Worm (Caenorhabditis elegans): Measurements from ENCODE around the gene zipt-13.

Gene zipt-13

ce11 chrX:10236844-10237243, at the start of gene zipt-13:
zipt-13 (minus strand) TSS chrX:10236944.
- no peak for TF ChIP-seq unc-62 (GFP tag; optimal IDR thresholded peaks at IDR 0.05)

DNA sequence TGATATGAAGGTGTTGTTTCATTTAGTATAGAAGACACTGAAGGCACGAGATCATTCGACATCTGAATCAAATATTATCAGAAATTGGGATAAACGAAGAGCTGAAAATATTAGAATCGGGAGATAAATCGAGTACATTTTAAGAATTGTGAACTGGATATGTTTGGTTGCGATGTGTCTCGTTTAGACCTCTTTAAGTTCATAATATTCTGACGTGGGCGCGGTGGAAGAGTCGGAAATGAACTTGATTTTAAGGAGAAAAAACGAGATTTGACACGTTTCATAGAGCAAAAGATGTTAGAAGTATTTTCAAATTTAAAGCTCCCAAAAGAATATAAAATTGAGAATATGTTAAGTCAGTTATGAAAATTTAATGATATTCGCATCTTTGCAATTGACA, 48.9 kb upstream of the zipt-13 start, which contains the start of gene npr-6:
Gene npr-6, minus strand, starts transcription at position 101 of the 400 bp plus-strand sequence.
- TF ChIP-seq unc-62 (GFP tag; optimal IDR thresholded peaks at IDR 0.05), result no peak

DNA sequence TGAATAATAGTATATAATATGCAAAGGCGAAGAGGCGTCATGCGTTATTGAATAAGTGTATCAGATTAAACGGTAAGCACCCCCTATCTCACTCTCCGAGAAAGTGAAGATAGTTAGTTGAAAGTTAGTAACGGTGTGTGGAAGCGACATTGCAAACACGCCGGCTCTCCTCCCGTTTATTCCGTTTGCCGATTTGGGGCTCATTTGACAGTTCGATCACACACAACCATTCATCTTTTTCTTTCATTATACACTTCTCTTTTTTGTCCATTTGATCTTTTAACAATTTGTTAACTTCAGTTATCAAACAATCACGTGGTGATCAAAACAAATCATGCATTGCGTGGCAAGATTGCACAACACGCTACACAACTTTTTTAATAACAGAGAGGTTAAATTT, 42.6 kb upstream of the zipt-13 start, which contains the start of gene slc-9B.1:
Gene slc-9B.1, plus strand, starts transcription at position 301 of the 400 bp plus-strand sequence.
- TF ChIP-seq unc-62 (GFP tag; optimal IDR thresholded peaks at IDR 0.05), result no peak

- TF ChIP-seq unc-62 (GFP tag; optimal IDR thresholded peaks at IDR 0.05), result no peak
Measured at ce11 chrX:10277118-10277517, 40.4 kb upstream of the zipt-13 start.

DNA sequence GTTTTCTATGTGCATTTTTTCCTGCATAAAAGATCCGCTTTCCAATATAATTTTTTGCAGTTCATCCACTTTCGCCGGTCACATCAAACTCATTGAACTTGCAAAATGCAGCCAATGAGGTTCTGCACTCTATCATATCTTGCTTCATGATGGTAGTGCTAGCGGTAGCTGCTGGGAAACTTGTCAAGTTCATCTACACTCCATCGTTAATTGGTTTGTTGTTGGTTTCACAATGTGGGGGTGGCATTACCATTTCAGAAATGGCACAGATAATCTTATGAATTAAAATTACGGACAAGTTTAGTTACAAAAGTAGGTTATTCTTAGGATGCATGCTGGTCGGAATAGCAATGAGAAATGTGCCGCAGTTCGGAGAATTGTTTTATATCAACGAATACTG, 37.7 kb upstream of the zipt-13 start:
- TF ChIP-seq unc-62 (GFP tag; optimal IDR thresholded peaks at IDR 0.05), result no peak

ce11 chrX:10273392-10273791, 36.6 kb upstream of the zipt-13 start, which contains the start of gene F41E7.2:
F41E7.2 (plus strand) TSS chrX:10273692.
- no peak for TF ChIP-seq unc-62 (GFP tag; optimal IDR thresholded peaks at IDR 0.05)

- no peak for TF ChIP-seq unc-62 (GFP tag; optimal IDR thresholded peaks at IDR 0.05)
Measured at ce11 chrX:10262299-10262698, 25.6 kb upstream of the zipt-13 start.

- no peak for TF ChIP-seq unc-62 (GFP tag; optimal IDR thresholded peaks at IDR 0.05)
Measured at ce11 chrX:10260035-10260434, 23.3 kb upstream of the zipt-13 start, which contains the start of gene C32A9.1. C32A9.1 (minus strand) TSS chrX:10260135.

DNA sequence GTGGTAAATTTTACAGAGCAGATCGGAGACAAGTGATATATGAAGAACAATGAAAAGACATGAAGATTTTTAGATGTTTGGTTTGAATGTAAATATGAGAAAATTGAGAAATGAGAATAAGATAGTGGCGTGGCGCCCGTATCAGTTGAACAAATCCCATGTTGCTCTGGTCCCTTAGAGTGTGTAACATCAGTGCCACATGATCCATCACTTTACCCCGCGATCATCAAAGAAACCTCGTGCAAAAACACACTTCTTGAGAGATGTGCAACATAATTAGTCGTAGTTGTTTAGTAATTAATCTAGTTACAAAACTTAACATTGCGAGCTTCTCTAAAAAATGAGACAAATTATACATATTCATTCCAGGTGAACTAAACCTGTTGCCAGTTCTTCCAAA, 17.3 kb upstream of the zipt-13 start:
- no peak for TF ChIP-seq unc-62 (GFP tag; optimal IDR thresholded peaks at IDR 0.05)

- no peak for TF ChIP-seq unc-62 (GFP tag; optimal IDR thresholded peaks at IDR 0.05)
Measured at ce11 chrX:10252781-10253180, 16.0 kb upstream of the zipt-13 start, which contains the start of gene C14H10.2. C14H10.2 (minus strand) TSS chrX:10252881.

DNA sequence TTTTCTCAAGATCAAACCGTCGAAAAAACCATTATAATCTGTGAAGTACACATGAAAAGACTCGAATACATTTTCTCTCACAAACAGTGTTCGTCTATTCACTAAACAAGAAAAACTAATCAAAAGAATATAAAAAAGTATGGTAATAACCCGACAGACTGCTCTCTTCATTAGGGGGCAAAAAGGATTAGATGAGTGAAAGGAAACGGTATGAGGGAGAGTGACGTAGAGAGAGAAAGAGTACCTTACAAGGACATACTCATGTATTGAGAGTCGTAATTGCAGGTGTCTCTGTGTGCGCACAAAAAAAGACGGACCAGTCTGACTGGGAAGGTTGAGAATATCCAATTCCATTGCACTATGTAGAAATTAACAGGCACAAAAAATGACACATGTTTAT, 12.9 kb upstream of the zipt-13 start:
- no peak for TF ChIP-seq unc-62 (GFP tag; optimal IDR thresholded peaks at IDR 0.05)

DNA sequence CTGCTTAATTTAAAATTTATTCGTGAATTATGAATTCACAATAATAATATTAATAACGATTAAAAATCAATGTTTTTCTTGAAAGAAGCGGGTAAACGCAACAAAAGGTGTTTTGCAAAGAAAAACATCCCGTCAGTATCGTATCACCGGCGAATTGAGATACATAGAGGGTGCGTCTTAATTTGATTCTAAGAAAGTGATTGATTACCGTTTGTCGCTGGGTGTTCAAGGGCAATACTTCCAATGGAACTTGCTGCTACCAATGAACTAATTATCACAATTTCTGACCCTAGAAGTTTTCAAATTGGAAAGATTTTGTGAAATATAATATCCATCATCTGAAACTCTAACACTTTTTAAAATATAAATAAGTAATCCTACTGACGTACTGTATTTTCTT, 8.9 kb upstream of the zipt-13 start:
- no peak for TF ChIP-seq unc-62 (GFP tag; optimal IDR thresholded peaks at IDR 0.05)

DNA sequence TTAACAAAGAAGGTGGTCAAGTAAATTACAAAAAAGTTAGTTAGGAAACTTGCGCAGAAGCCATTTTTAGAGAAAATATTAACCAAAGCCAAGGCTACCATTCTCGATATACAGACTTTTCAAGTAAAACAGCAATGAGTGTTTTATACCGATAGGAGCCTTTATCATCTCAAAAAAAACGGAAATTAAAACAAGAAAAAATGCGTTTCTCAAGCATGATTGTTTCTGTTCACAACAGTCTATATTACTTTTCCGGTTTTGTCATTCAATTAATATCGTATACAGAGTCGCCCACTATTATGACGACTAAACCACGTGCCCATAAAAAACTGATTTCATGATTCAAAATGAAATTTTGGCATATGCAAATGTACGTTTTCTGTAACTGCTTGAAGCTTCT, 4.2 kb upstream of the zipt-13 start, which contains the start of gene str-74:
Gene str-74, minus strand, starts transcription at position 101 of the 400 bp plus-strand sequence.
- no peak for TF ChIP-seq unc-62 (GFP tag; optimal IDR thresholded peaks at IDR 0.05)

DNA sequence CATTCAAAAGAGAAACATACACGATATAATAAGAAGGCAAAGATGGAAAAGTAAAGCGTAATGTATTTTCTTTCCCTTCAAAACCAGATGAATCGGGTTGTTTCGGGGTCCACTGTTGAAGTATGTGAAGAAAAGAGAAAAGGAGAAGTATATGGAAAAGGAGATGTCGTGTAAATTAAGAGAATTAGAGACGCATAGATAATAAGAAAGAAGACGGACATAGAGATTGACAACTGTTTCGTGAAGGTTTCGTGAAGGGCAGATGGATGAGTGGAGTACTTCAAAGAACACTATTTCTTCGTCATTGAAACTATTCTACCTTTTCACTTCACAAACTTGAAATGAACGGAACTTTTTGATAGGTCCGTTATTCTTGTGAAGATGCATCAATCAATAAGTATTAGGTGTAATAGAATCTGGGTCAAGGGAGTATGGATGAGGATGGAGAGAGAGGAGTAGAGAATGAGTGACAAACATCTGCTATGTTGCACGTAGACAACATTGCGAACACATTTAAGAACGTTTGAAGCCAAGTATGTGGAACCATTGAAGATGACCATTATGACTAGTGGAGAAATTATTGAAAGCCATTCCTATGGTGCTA, 1.5 kb upstream of the zipt-13 start:
- no peak for TF ChIP-seq unc-62 (GFP tag; optimal IDR thresholded peaks at IDR 0.05)

DNA sequence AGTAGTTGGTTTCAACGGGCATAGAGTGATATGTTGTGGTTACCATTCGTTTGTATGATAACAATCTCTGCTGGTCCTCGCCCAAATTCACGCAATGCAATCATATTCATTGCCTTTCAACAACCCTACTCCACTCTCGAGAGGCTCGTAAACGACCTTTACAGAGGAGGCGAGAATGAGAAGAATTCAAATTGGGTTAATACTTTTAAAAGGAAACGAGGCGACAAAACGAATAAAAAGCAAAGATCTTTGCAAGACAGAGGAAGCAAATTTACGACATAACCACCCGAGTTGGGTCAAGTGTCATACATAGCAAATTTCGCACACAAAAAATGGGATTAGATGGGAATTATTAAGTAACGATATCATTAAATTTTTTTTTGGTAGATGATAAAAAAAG, 4.3 kb downstream of the zipt-13 start:
- no peak for TF ChIP-seq unc-62 (GFP tag; optimal IDR thresholded peaks at IDR 0.05)

DNA sequence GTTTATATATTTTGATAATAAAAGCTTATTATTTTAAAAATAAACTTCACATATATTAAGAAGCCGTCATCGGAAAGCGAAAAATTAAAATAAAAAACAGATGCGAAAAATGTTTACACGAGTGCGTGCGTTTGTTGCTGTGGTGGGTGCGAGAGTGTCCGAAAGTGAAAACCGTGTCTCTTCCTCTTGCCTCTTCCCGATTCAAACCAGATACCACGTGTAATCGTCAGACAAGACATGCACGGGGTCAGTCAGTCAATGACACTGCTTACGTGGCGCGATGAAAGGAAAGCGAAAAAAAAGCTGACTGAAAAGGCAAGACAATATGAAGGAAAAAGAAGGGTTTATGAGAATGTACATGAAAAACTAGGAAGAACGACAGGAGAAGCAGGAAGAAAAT, 5.9 kb downstream of the zipt-13 start:
- TF ChIP-seq unc-62 (GFP tag; optimal IDR thresholded peaks at IDR 0.05), result no peak

DNA sequence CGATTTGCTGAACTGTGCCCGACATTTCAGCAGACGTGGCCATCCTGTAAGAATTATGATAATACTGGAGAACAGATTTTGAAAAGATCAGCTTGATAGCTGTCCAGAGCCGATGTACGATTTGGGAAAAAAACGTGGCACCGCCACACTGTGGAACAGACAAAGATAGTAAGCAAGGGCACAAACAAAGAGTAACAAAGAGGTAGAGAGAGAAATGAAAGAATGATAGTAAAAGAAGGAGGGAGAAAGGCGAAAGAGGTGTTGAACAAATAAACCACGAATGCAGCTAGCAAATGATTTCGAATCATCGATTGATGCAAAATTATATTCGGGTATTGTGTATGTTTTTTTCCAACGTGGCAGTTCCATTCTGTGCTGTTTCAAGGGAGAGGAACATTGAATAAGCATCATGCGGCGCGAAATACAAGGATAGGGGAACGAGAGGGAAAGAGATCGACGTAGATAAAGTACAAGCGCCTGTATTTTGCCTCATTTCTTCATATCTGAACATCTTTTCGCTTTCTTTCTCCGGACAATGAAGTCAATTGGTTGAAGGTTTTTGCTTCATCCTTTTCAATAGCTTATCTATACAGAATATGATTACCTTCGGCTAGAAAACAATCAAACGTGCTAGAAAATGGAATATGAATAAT, 8.5 kb downstream of the zipt-13 start, which contains the start of gene C14H10.3:
Gene C14H10.3, minus strand, starts transcription at position 44 of the 653 bp plus-strand sequence.
- no peak for TF ChIP-seq unc-62 (GFP tag; optimal IDR thresholded peaks at IDR 0.05)

Data from whole organism, dauer.